Worm (Caenorhabditis elegans): ENCODE measurements around the gene Y38C1AA.6.

DNA sequence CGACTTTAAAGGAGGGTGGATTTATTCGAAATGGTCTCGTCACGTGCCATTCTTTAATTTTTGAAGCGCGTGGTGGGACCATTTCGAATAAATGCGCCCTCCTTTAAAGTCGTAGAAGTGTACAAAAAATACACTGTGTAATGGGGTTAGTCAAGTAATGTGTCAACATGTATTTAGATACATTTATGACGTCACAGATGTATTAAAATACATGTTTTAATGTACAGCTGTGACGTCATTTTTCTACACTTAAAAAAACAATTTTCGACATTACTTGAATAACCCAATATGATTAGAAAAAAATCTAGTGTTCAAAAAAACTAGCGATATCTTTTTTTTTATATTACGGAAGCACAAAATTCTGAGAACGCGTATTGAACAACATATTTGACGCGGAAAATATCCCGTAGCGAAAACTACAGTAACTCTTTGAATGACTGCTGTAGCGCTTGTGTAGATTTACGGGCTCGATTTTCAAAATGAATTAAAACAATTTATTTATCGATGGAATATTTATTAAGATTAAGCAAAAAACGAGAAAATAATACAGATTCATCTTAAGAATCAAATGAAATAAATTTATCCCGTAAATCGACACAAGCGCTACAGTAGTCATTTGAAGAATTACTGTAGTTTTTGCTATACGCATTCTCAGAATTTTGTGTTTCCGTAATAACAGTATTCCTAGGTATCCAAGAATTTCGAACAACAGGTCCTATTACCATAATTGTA, 40.5 kb downstream of the Y38C1AA.6 start, which contains the start of gene gfrp-1:
- no peak for TF ChIP-seq elt-2 (tag; optimal IDR thresholded peaks at IDR 0.05)
- no peak for TF ChIP-seq pag-3 (tag; optimal IDR thresholded peaks at IDR 0.05; ENCODE audit: borderline replicate concordance, insufficient read depth)

All from whole organism, L1 larva.